Fruit fly (Drosophila melanogaster): ENCODE data around the gene CG42724.
A peak's percentile ranks its signal among the peaks of the same experiment; 100 is the strongest.

The CG42724 gene

DNA sequence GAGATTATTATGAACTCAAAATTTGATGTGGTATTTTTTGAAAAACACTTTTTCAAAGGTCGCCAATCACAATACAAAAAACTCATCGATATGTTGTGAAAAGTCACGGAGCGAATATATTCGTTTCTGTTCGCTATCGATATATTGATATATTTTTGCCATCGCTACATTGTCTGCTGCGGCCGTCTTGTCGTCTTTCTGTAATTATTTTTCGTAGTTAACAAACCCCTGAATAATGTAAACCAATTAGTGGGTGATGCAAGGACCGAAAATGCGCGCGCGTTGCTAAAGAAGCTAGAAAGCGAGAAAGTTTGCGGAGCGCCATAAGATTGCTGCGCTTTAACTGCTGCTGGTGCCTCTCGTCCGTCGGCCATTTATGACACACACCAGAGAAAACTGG lies 17.3 kb downstream of the CG42724 start, which contains the start of gene Pak:
Gene Pak (plus strand): TSS at position 142 of the 400 bp plus-strand sequence.
- TF ChIP-seq salr (GFP tag; optimal IDR thresholded peaks at IDR 0.05) = no peak
- no peak for TF ChIP-seq esn (GFP tag; optimal IDR thresholded peaks at IDR 0.05)
- no peak for TF ChIP-seq cyc (GFP tag; optimal IDR thresholded peaks at IDR 0.05)
- TF ChIP-seq net (GFP tag; optimal IDR thresholded peaks at IDR 0.05) = no peak
- TF ChIP-seq CG6792 (GFP tag; optimal IDR thresholded peaks at IDR 0.05) = no peak
- peak; percentile 70 for TF ChIP-seq dsx (GFP tag; optimal IDR thresholded peaks at IDR 0.05; ENCODE audit: poor library complexity, severe bottlenecking)
- no peak for TF ChIP-seq CG6276 (GFP tag; optimal IDR thresholded peaks at IDR 0.05)
- no peak for TF ChIP-seq CG3032 (tag; optimal IDR thresholded peaks at IDR 0.05)
- no peak for TF ChIP-seq spab (GFP tag; optimal IDR thresholded peaks at IDR 0.05)
- no peak for TF ChIP-seq CG34406 (GFP tag; optimal IDR thresholded peaks at IDR 0.05)
- TF ChIP-seq CG6808 (GFP tag; optimal IDR thresholded peaks at IDR 0.05) = no peak
- peak; percentile 10 for TF ChIP-seq CG31627 (GFP tag; optimal IDR thresholded peaks at IDR 0.05)
- TF ChIP-seq topi (GFP tag; optimal IDR thresholded peaks at IDR 0.05) = peak; percentile 19
- TF ChIP-seq CG6163 (GFP tag; IDR thresholded peaks at IDR 0.05) = no peak
- no peak for TF ChIP-seq CG11762 (GFP tag; optimal IDR thresholded peaks at IDR 0.05; ENCODE audit: insufficient read depth)
- TF ChIP-seq achi (GFP tag; optimal IDR thresholded peaks at IDR 0.05) = peak; percentile 3
- no peak for TF ChIP-seq lz (GFP tag; optimal IDR thresholded peaks at IDR 0.05)

- TF ChIP-seq CG11902 (GFP tag; optimal IDR thresholded peaks at IDR 0.05) (no peak), Hr39 (GFP tag; optimal IDR thresholded peaks at IDR 0.05) (no peak), dsx (GFP tag; optimal IDR thresholded peaks at IDR 0.05; ENCODE audit: poor library complexity, severe bottlenecking) (no peak), CG8319 (GFP tag; optimal IDR thresholded peaks at IDR 0.05) (no peak), dac (GFP tag; optimal IDR thresholded peaks at IDR 0.05) (no peak)
Observed at dm6 chr3R:6348943-6349342, 19.1 kb downstream of the CG42724 start, which contains the start of gene Hr83. TSS of gene Hr83 (plus strand) at chr3R:6349243.

- TF ChIP-seq Sox15 (GFP tag; optimal IDR thresholded peaks at IDR 0.05) (no peak), CG11762 (GFP tag; optimal IDR thresholded peaks at IDR 0.05; ENCODE audit: insufficient read depth) (no peak), Eip93F (GFP tag; optimal IDR thresholded peaks at IDR 0.05) (no peak), CG10669 (GFP tag; optimal IDR thresholded peaks at IDR 0.05) (no peak), fkh (GFP tag; optimal IDR thresholded peaks at IDR 0.05) (no peak), CG6808 (GFP tag; optimal IDR thresholded peaks at IDR 0.05) (no peak), Hr4 (GFP tag; optimal IDR thresholded peaks at IDR 0.05) (no peak), Blimp-1 (GFP tag; optimal IDR thresholded peaks at IDR 0.05) (no peak), topi (GFP tag; optimal IDR thresholded peaks at IDR 0.05) (no peak), Eip78C (GFP tag) (peak; percentile 49), fd85E (GFP tag; optimal IDR thresholded peaks at IDR 0.05) (no peak), CG32006 (GFP tag; optimal IDR thresholded peaks at IDR 0.05) (no peak), CG1621 (tag; optimal IDR thresholded peaks at IDR 0.05) (no peak), CG3032 (tag; optimal IDR thresholded peaks at IDR 0.05) (peak; percentile 12), OdsH (GFP tag; optimal IDR thresholded peaks at IDR 0.05) (no peak), Sox14 (GFP tag; optimal IDR thresholded peaks at IDR 0.05) (peak; percentile 48), salr (GFP tag; optimal IDR thresholded peaks at IDR 0.05) (no peak), CG34406 (GFP tag; optimal IDR thresholded peaks at IDR 0.05) (no peak), CG8632 (GFP tag; optimal IDR thresholded peaks at IDR 0.05) (no peak), CG15336 (GFP tag; IDR thresholded peaks at IDR 0.05) (no peak), CG6854 (GFP tag; optimal IDR thresholded peaks at IDR 0.05) (no peak), Sox102F (GFP tag; optimal IDR thresholded peaks at IDR 0.05) (no peak), dac (GFP tag; optimal IDR thresholded peaks at IDR 0.05) (no peak), dsx (GFP tag; optimal IDR thresholded peaks at IDR 0.05; ENCODE audit: poor library complexity, severe bottlenecking) (peak; percentile 3), CG6163 (GFP tag; IDR thresholded peaks at IDR 0.05) (no peak), CG10631 (GFP tag; optimal IDR thresholded peaks at IDR 0.05) (no peak), CG31627 (GFP tag; optimal IDR thresholded peaks at IDR 0.05) (peak; percentile 3), CG8119 (GFP tag; IDR thresholded peaks at IDR 0.05) (no peak), CG7368 (GFP tag; optimal IDR thresholded peaks at IDR 0.05) (no peak), CG6276 (GFP tag; optimal IDR thresholded peaks at IDR 0.05) (no peak), CG11294 (GFP tag; IDR thresholded peaks at IDR 0.05) (no peak), Ets21C (GFP tag; optimal IDR thresholded peaks at IDR 0.05) (no peak), pdm3 (GFP tag; optimal IDR thresholded peaks at IDR 0.05) (no peak), acj6 (GFP tag; optimal IDR thresholded peaks at IDR 0.05) (no peak), svp (GFP tag) (no peak), CG4318 (GFP tag; optimal IDR thresholded peaks at IDR 0.05) (no peak), CG3919 (GFP tag; optimal IDR thresholded peaks at IDR 0.05) (no peak), spab (GFP tag; optimal IDR thresholded peaks at IDR 0.05) (no peak), CG6792 (GFP tag; optimal IDR thresholded peaks at IDR 0.05) (no peak)
Observed at dm6 chr3R:6345814-6346213, 22.3 kb downstream of the CG42724 start, which contains the start of the genes SmD2 and CG18048. TSS of gene SmD2 (minus strand) at chr3R:6345911. TSS of gene CG18048 (plus strand) at chr3R:6346111.
